Worm (Caenorhabditis elegans) whole organism, L3 larva: ENCODE measurements around the gene epg-4.
A peak's percentile ranks its signal among the peaks of the same experiment; 100 is the strongest.

Experiments
- R02D3.7 ChIP-seq: fragments of 150-350 bp; optimal IDR thresholded peaks from 2 replicates; lab custom pipeline; 2014; ENCODE audit warnings: missing biosample characterization, missing genetic modification characterization
- ZK546.5 ChIP-seq: sonication (generic microtip); optimal IDR thresholded peaks from 2 replicates; lab custom pipeline; 2017; ENCODE audit warnings: missing biosample characterization, missing genetic modification characterization
- aly-2 ChIP-seq: fragments of 150-350 bp; optimal IDR thresholded peaks from 2 replicates; lab custom pipeline; 2014; ENCODE audit warnings: missing biosample characterization, missing genetic modification characterization
- ceh-16 ChIP-seq: sonication (generic microtip); optimal IDR thresholded peaks from 2 replicates; lab custom pipeline; 2017; ENCODE audit warnings: missing biosample characterization, missing genetic modification characterization
- ceh-28 ChIP-seq: fragments of 150-350 bp; optimal IDR thresholded peaks from 2 replicates; lab custom pipeline; 2014; ENCODE audit warnings: missing biosample characterization, missing genetic modification reagents, missing genetic modification characterization
- ceh-82 ChIP-seq: fragments of 150-350 bp; optimal IDR thresholded peaks from 2 replicates; lab custom pipeline; 2014; ENCODE audit warnings: missing biosample characterization, missing genetic modification characterization
- ceh-9 ChIP-seq: sonication (generic microtip); optimal IDR thresholded peaks from 2 replicates; lab custom pipeline; 2018; ENCODE audit warnings: missing biosample characterization, missing genetic modification characterization
- daf-12 ChIP-seq: fragments of 150-350 bp; optimal IDR thresholded peaks from 2 replicates; lab custom pipeline; 2014; ENCODE audit warnings: missing biosample characterization, missing genetic modification reagents, missing genetic modification characterization
- egl-5 ChIP-seq: fragments of 150-350 bp; optimal IDR thresholded peaks from 2 replicates; lab custom pipeline; 2017; ENCODE audit warnings: missing biosample characterization, missing genetic modification reagents, missing genetic modification characterization, inconsistent platforms
- elt-1 ChIP-seq: fragments of 150-350 bp; optimal IDR thresholded peaks from 2 replicates; lab custom pipeline; 2014; ENCODE audit warnings: missing biosample characterization, missing genetic modification characterization
- elt-2 ChIP-seq: sonication (generic microtip); optimal IDR thresholded peaks from 2 replicates; lab custom pipeline; 2016; ENCODE audit warnings: missing genetic modification reagents, mild to moderate bottlenecking, missing genetic modification characterization, missing compliant biosample characterization
- elt-3 ChIP-seq, 3 experiments: fragments of 150-350 bp in 1 of 3; sonication (generic microtip) in 2 of 3; optimal IDR thresholded peaks; 2 replicates in 2 of 3; 4 replicates in 1 of 3; lab custom pipeline; 2014 to 2017; ENCODE audit warnings: missing biosample characterization in 3 of 3, missing genetic modification characterization in 3 of 3
- eor-1 ChIP-seq, 2 experiments: fragments of 150-350 bp; optimal IDR thresholded peaks; 2 replicates each; lab custom pipeline; 2014 to 2018; ENCODE audit warnings: missing biosample characterization in 2 of 2, missing genetic modification characterization in 2 of 2
- fkh-2 ChIP-seq: fragments of 150-350 bp; optimal IDR thresholded peaks from 2 replicates; lab custom pipeline; 2014; ENCODE audit warnings: missing biosample characterization, missing genetic modification reagents, missing genetic modification characterization
- fos-1 ChIP-seq: fragments of 150-350 bp; optimal IDR thresholded peaks from 2 replicates; lab custom pipeline; 2014; ENCODE audit warnings: missing biosample characterization, missing genetic modification characterization
- hmg-11 ChIP-seq: sonication (generic microtip); optimal IDR thresholded peaks from 2 replicates; lab custom pipeline; 2016; ENCODE audit warnings: missing genetic modification characterization, missing compliant biosample characterization
- jun-1 ChIP-seq: fragments of 150-350 bp; optimal IDR thresholded peaks from 2 replicates; lab custom pipeline; 2014; ENCODE audit warnings: missing biosample characterization, missing genetic modification reagents, missing genetic modification characterization
- lin-15B ChIP-seq: fragments of 150-350 bp; optimal IDR thresholded peaks from 2 replicates; lab custom pipeline; 2014; ENCODE audit warnings: missing biosample characterization, missing genetic modification characterization
- lin-39 ChIP-seq: fragments of 150-350 bp; optimal IDR thresholded peaks from 2 replicates; lab custom pipeline; 2018; ENCODE audit warnings: missing biosample characterization, missing genetic modification reagents, missing genetic modification characterization
- lsy-12 ChIP-seq: sonication (generic microtip); optimal IDR thresholded peaks from 2 replicates; lab custom pipeline; 2016; ENCODE audit warnings: mild to moderate bottlenecking, missing genetic modification characterization, missing compliant biosample characterization
- mdl-1 ChIP-seq: fragments of 150-350 bp; optimal IDR thresholded peaks from 2 replicates; lab custom pipeline; 2014; ENCODE audit warnings: missing biosample characterization, missing genetic modification characterization
- mml-1 ChIP-seq: fragments of 150-350 bp; sonication (generic microtip); optimal IDR thresholded peaks from 3 replicates; lab custom pipeline; 2014; ENCODE audit warnings: missing biosample characterization, missing genetic modification characterization
- nfya-1 ChIP-seq: sonication (generic microtip); optimal IDR thresholded peaks from 2 replicates; lab custom pipeline; 2017; ENCODE audit warnings: missing genetic modification characterization, mild to moderate bottlenecking, missing compliant biosample characterization, antibody characterized with exemption, moderate library complexity; ENCODE audit not compliant: insufficient read depth
- nhr-11 ChIP-seq: fragments of 150-350 bp; optimal IDR thresholded peaks from 2 replicates; lab custom pipeline; 2014; ENCODE audit warnings: missing biosample characterization, missing genetic modification characterization
- nhr-23 ChIP-seq: fragments of 150-350 bp; optimal IDR thresholded peaks from 2 replicates; lab custom pipeline; 2014; ENCODE audit warnings: missing biosample characterization, missing genetic modification reagents, missing genetic modification characterization
- nhr-237 ChIP-seq: fragments of 150-350 bp; optimal IDR thresholded peaks from 2 replicates; lab custom pipeline; 2014; ENCODE audit warnings: missing biosample characterization, missing genetic modification characterization
- nhr-25 ChIP-seq: sonication (generic microtip); optimal IDR thresholded peaks from 2 replicates; lab custom pipeline; 2017; ENCODE audit warnings: missing biosample characterization, missing genetic modification characterization
- nhr-28 ChIP-seq: fragments of 150-350 bp; optimal IDR thresholded peaks from 2 replicates; lab custom pipeline; 2014; ENCODE audit warnings: missing biosample characterization, missing genetic modification characterization
- nhr-43 ChIP-seq: sonication (generic microtip); optimal IDR thresholded peaks from 2 replicates; lab custom pipeline; 2016; ENCODE audit warnings: mild to moderate bottlenecking, missing genetic modification characterization, missing compliant biosample characterization; ENCODE audit not compliant: poor library complexity, severe bottlenecking
- nhr-76 ChIP-seq: fragments of 150-350 bp; sonication (generic microtip); optimal IDR thresholded peaks from 5 replicates; lab custom pipeline; 2014; ENCODE audit warnings: missing biosample characterization, missing genetic modification characterization
- nhr-77 ChIP-seq: fragments of 150-350 bp; optimal IDR thresholded peaks from 2 replicates; lab custom pipeline; 2014; ENCODE audit warnings: missing biosample characterization, missing genetic modification characterization
- pha-4 ChIP-seq: fragments of 150-350 bp; optimal IDR thresholded peaks from 2 replicates; lab custom pipeline; 2014; ENCODE audit warnings: missing biosample characterization, missing genetic modification reagents, missing genetic modification characterization
- pqm-1 ChIP-seq: fragments of 150-350 bp; optimal IDR thresholded peaks from 2 replicates; lab custom pipeline; 2017; ENCODE audit warnings: missing biosample characterization, missing genetic modification characterization, inconsistent platforms
- skn-1 ChIP-seq: fragments of 150-350 bp; optimal IDR thresholded peaks from 2 replicates; lab custom pipeline; 2014; ENCODE audit warnings: missing biosample characterization, missing genetic modification characterization
- snpc-4 ChIP-seq: fragments of 150-350 bp; optimal IDR thresholded peaks from 2 replicates; lab custom pipeline; 2014; ENCODE audit warnings: missing biosample characterization, missing genetic modification characterization
- unc-39 ChIP-seq: sonication (generic microtip); optimal IDR thresholded peaks from 4 replicates; lab custom pipeline; 2017; ENCODE audit warnings: missing biosample characterization, missing genetic modification characterization
- unc-62 ChIP-seq: fragments of 150-350 bp; sonication (generic microtip); optimal IDR thresholded peaks from 4 replicates; lab custom pipeline; 2014; ENCODE audit warnings: missing biosample characterization, missing genetic modification reagents, missing genetic modification characterization
- zag-1 ChIP-seq: fragments of 150-350 bp; optimal IDR thresholded peaks from 2 replicates; lab custom pipeline; 2014; ENCODE audit warnings: missing biosample characterization, missing genetic modification characterization
- ztf-11 ChIP-seq: fragments of 150-350 bp; optimal IDR thresholded peaks from 2 replicates; lab custom pipeline; 2014; ENCODE audit warnings: missing biosample characterization, missing genetic modification characterization
- ztf-4 ChIP-seq: fragments of 150-350 bp; optimal IDR thresholded peaks from 2 replicates; lab custom pipeline; 2014; ENCODE audit warnings: missing biosample characterization, missing genetic modification characterization

Gene epg-4

DNA sequence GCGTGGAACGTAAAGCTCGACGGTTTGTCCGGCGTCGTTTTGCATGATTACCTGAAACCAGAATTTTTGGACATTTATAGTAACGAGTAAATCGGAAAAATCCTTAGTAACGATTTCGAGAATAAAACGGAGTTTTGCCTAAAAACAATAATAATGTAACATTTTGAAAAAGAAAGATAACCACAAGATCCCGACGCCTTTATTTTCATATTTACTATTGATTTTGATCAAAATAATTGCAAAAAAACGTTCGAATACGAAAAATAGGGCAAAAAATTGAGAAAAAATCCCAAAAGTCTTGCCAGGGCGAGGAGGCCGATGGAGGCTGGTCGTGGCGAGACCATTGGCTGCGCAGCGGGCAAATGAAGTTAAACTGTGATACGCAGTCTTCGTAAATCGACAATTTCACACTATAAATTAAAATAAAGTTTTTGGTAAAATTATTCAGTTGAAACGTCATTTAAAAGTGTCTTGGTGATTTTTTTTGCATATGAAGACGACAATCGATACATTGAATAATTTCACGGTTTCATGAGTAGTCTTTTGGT lies 7.7 kb downstream of the epg-4 start, which contains the start of gene rps-21 (continued):
- peak; percentile 94 for TF ChIP-seq lin-15B
- TF ChIP-seq mdl-1 (tag; lab: Kevin White, UChicago): no peak
- TF ChIP-seq snpc-4: peak; percentile 54
- TF ChIP-seq fos-1: no peak
- no peak for TF ChIP-seq aly-2
- no peak for TF ChIP-seq nhr-237 (tag; lab: Kevin White, UChicago)
- no peak for TF ChIP-seq ztf-4 (tag; lab: Kevin White, UChicago)
- TF ChIP-seq nhr-28 (tag; lab: Kevin White, UChicago): no peak
- TF ChIP-seq nhr-43 (tag; lab: Kevin White, UChicago): peak; percentile 48
- peak; percentile 92 for TF ChIP-seq lin-39
- peak; percentile 23 for TF ChIP-seq unc-62 (GFP tag; lab: Kevin White, UChicago)
- TF ChIP-seq egl-5 (tag; lab: Kevin White, UChicago): peak; percentile 77
- peak; percentile 93 for TF ChIP-seq pha-4 (tag; lab: Kevin White, UChicago)
- TF ChIP-seq fkh-2 (tag; lab: Kevin White, UChicago): no peak
- peak; percentile 93 for TF ChIP-seq nhr-23 (tag; lab: Kevin White, UChicago)
- peak; percentile 54 for TF ChIP-seq skn-1 (tag; lab: Kevin White, UChicago)
- no peak for TF ChIP-seq eor-1 (tag; optimal IDR thresholded peaks at IDR 0.05; lab: Kevin White, UChicago)
- TF ChIP-seq, all 47 proteins: peak for 23

ce11 chrIII:7192942-7193665 lies 11.1 kb downstream of the epg-4 start, which contains the start of gene mec-14:
TSS of gene mec-14 (minus strand) at chrIII:7192992.
- TF ChIP-seq ztf-11 (tag; lab: Kevin White, UChicago): no peak
- TF ChIP-seq ceh-16 (tag; lab: Kevin White, UChicago): no peak
- TF ChIP-seq elt-3 (tag; optimal IDR thresholded peaks at IDR 0.05; lab: Kevin White, UChicago): no peak
- no peak for TF ChIP-seq hmg-11 (tag; lab: Kevin White, UChicago)
- TF ChIP-seq daf-12 (tag; lab: Kevin White, UChicago): no peak
- no peak for TF ChIP-seq nhr-25
- TF ChIP-seq unc-62 (GFP tag; lab: Kevin White, UChicago): no peak
- TF ChIP-seq unc-39 (tag; lab: Kevin White, UChicago): no peak
- no peak for TF ChIP-seq pha-4 (tag; lab: Kevin White, UChicago)
- TF ChIP-seq nhr-28 (tag; lab: Kevin White, UChicago): no peak
- TF ChIP-seq snpc-4: no peak
- no peak for TF ChIP-seq zag-1 (tag; lab: Kevin White, UChicago)
- TF ChIP-seq ceh-82 (tag; lab: Kevin White, UChicago): no peak
- TF ChIP-seq, all 47 proteins: peak for 0

- TF ChIP-seq elt-2 (no peak), skn-1 (tag; lab: Kevin White, UChicago) (no peak), nhr-77 (no peak)
Observed at ce11 chrIII:7195325-7195724, 13.4 kb downstream of the epg-4 start, which contains the start of gene F37C12.18. TSS of gene F37C12.18 (minus strand) at chrIII:7195425.

ce11 chrIII:7197973-7198372 lies 16.0 kb downstream of the epg-4 start, which contains the start of gene exos-9:
TSS of gene exos-9 (minus strand) at chrIII:7198073.
- TF ChIP-seq fkh-2 (tag; lab: Kevin White, UChicago): no peak
- TF ChIP-seq ztf-4 (tag; lab: Kevin White, UChicago): no peak
- TF ChIP-seq eor-1 (tag; optimal IDR thresholded peaks at IDR 0.05; lab: Kevin White, UChicago): no peak
- TF ChIP-seq daf-12 (tag; lab: Kevin White, UChicago): no peak

- TF ChIP-seq R02D3.7 (tag; lab: Kevin White, UChicago) (no peak), ceh-9 (tag; lab: Kevin White, UChicago) (no peak), nfya-1 (tag; lab: Kevin White, UChicago) (peak; percentile 64), unc-39 (tag; lab: Kevin White, UChicago) (no peak), snpc-4 (no peak), pqm-1 (tag; lab: Kevin White, UChicago) (no peak), mml-1 (no peak), ceh-16 (tag; lab: Kevin White, UChicago) (no peak), ceh-28 (tag; lab: Kevin White, UChicago) (no peak), lin-39 (no peak), fos-1 (no peak), ZK546.5 (tag; lab: Kevin White, UChicago) (no peak), elt-1 (tag; lab: Kevin White, UChicago) (no peak), nhr-237 (tag; lab: Kevin White, UChicago) (no peak), nhr-43 (tag; lab: Kevin White, UChicago) (peak; percentile 84), egl-5 (tag; lab: Kevin White, UChicago) (peak; percentile 3), ceh-82 (tag; lab: Kevin White, UChicago) (no peak), lsy-12 (peak; percentile 7), nhr-77 (no peak), nhr-76 (tag; lab: Kevin White, UChicago) (no peak), hmg-11 (tag; lab: Kevin White, UChicago) (no peak), mdl-1 (tag; lab: Kevin White, UChicago) (no peak), fkh-2 (tag; lab: Kevin White, UChicago) (no peak), daf-12 (tag; lab: Kevin White, UChicago) (no peak), lin-15B (peak; percentile 61), nhr-11 (tag; lab: Kevin White, UChicago) (no peak), unc-62 (GFP tag; lab: Kevin White, UChicago) (no peak), skn-1 (tag; lab: Kevin White, UChicago) (no peak), jun-1 (no peak)
Observed at ce11 chrIII:7198838-7199237, 16.9 kb downstream of the epg-4 start, which contains the start of gene pfd-5. TSS of gene pfd-5 (minus strand) at chrIII:7198884.
